Fruit fly (Drosophila melanogaster) whole organism, embryonic: Measurements from ENCODE around the gene Nepl7.

Experiments used
- Bdp1 ChIP-seq: fragments of 200-800 bp; sonication (Bioruptor generic); optimal IDR thresholded peaks from 3 replicates; lab custom pipeline; 2016; ENCODE audit warnings: missing biosample characterization, missing genetic modification characterization
- CG1024 ChIP-seq: fragments of 200-800 bp; sonication (Bioruptor generic); IDR thresholded peaks from 2 replicates; pipeline ENCODE4 v1.3.6; 2022; ENCODE audit warnings: missing biosample characterization, missing genetic modification characterization
- CG14667 ChIP-seq: fragments of 200-800 bp; sonication (Bioruptor generic); IDR thresholded peaks from 2 replicates; pipeline ENCODE4 v1.3.6; 2022; ENCODE audit warnings: missing biosample characterization, missing genetic modification characterization
- CG17568 ChIP-seq: fragments of 200-800 bp; sonication (Bioruptor generic); optimal IDR thresholded peaks from 2 replicates; lab custom pipeline; 2018; ENCODE audit warnings: missing biosample characterization, mild to moderate bottlenecking, missing genetic modification characterization, moderate library complexity
- CG6683 ChIP-seq: fragments of 200-800 bp; sonication (Bioruptor generic); optimal IDR thresholded peaks from 2 replicates; lab custom pipeline; 2017; ENCODE audit warnings: missing biosample characterization, mild to moderate bottlenecking, missing genetic modification characterization, missing genetic modification reagents
- Hmr ChIP-seq: fragments of 200-800 bp; sonication (Bioruptor generic); optimal IDR thresholded peaks from 3 replicates; lab custom pipeline; 2017; ENCODE audit warnings: mild to moderate bottlenecking, missing biosample characterization, missing genetic modification reagents, missing genetic modification characterization
- Mad ChIP-seq: fragments of 200-800 bp; sonication (Bioruptor generic); optimal IDR thresholded peaks from 2 replicates; lab custom pipeline; 2016; ENCODE audit warnings: missing biosample characterization, missing genetic modification characterization
- Ssrp ChIP-seq: fragments of 200-800 bp; sonication (Bioruptor generic); optimal IDR thresholded peaks from 2 replicates; lab custom pipeline; 2018; ENCODE audit warnings: missing biosample characterization, mild to moderate bottlenecking, missing genetic modification characterization, moderate library complexity
- ato ChIP-seq: fragments of 200-800 bp; sonication (Bioruptor generic); IDR thresholded peaks from 2 replicates; pipeline ENCODE4 v1.3.6; 2022; ENCODE audit warnings: missing biosample characterization, missing genetic modification characterization; ENCODE audit not compliant: partially characterized antibody
- psq ChIP-seq: fragments of 200-800 bp; sonication (Bioruptor generic); optimal IDR thresholded peaks from 2 replicates; lab custom pipeline; 2017; ENCODE audit warnings: missing biosample characterization, missing genetic modification characterization
- sima ChIP-seq: fragments of 200-800 bp; sonication (Bioruptor generic); optimal IDR thresholded peaks from 2 replicates; lab custom pipeline; 2016; ENCODE audit warnings: missing biosample characterization, missing genetic modification characterization
- slbo ChIP-seq: fragments of 200-800 bp; sonication (Bioruptor generic); IDR thresholded peaks from 2 replicates; pipeline ENCODE4 v1.3.6; 2022; ENCODE audit warnings: missing biosample characterization, missing genetic modification characterization
- ttk ChIP-seq: fragments of 200-800 bp; sonication (Bioruptor generic); IDR thresholded peaks from 2 replicates; pipeline ENCODE4 v2.1.2; 2022; ENCODE audit warnings: missing biosample characterization, missing genetic modification characterization
- tup ChIP-seq: fragments of 200-800 bp; sonication (Bioruptor generic); optimal IDR thresholded peaks from 2 replicates; lab custom pipeline; 2016; ENCODE audit warnings: missing biosample characterization, mild to moderate bottlenecking, missing genetic modification characterization, moderate library complexity

- TF ChIP-seq CG14667 (GFP tag; lab: Robert Waterston, UW) (no peak), Hmr (GFP tag; lab: Kevin White, UChicago) (no peak), Mad (GFP tag; lab: Kevin White, UChicago) (no peak), slbo (no peak), sima (no peak), CG6683 (GFP tag; lab: Kevin White, UChicago) (no peak), psq (GFP tag; lab: Kevin White, UChicago) (no peak), CG17568 (no peak), tup (GFP tag; lab: Kevin White, UChicago) (no peak), CG1024 (no peak), ato (GFP tag; lab: Robert Waterston, UW) (no peak), Ssrp (tag; lab: Kevin White, UChicago) (no peak), Bdp1 (GFP tag; lab: Kevin White, UChicago) (no peak), ttk (GFP tag; lab: Robert Waterston, UW) (no peak)
These were observed 8.8 kb upstream of the Nepl7 start for dm6 chr2L:12678286-12678685.
